Fruit fly (Drosophila melanogaster) S2 (cell line): Measurements from ENCODE around the gene CG1979.

ENCODE experiments used
- CG8478 ChIP-seq: fragments of >200 bp; optimal IDR thresholded peaks from 2 replicates; lab custom pipeline; 2018
- CTCF ChIP-seq, 2 experiments: fragments of >200 bp; optimal IDR thresholded peaks; 2 replicates each; lab custom pipeline; 2018

The CG1979 gene

dm6 chr3R:7060467-7060866 is 6.1 kb downstream of the CG1979 start, which contains the start of gene djl:
Gene djl (plus strand): TSS chr3R:7060767.
- TF ChIP-seq CG8478 (lab: Kevin White, UChicago) (no peak), CTCF (optimal IDR thresholded peaks at IDR 0.05; lab: Kevin White, UChicago) (no peak)

dm6 chr3R:7061875-7062274 is 7.5 kb downstream of the CG1979 start, which contains the start of gene Mst84B:
Gene Mst84B (plus strand): TSS chr3R:7062175.
- TF ChIP-seq CG8478 (lab: Kevin White, UChicago) (no peak), CTCF (optimal IDR thresholded peaks at IDR 0.05; lab: Kevin White, UChicago) (no peak)

- TF ChIP-seq CG8478 (lab: Kevin White, UChicago): no peak
- no peak for TF ChIP-seq CTCF (optimal IDR thresholded peaks at IDR 0.05; lab: Kevin White, UChicago)
Measured at dm6 chr3R:7066267-7066666, 11.9 kb downstream of the CG1979 start.

- TF ChIP-seq CTCF (optimal IDR thresholded peaks at IDR 0.05; lab: Kevin White, UChicago) (peak in 1 of 2 experiments; percentile 13), CG8478 (lab: Kevin White, UChicago) (no peak)
Measured at dm6 chr3R:7067092-7067491, 12.7 kb downstream of the CG1979 start, which contains the start of the genes CG1105 and CG1965. Gene CG1105 (minus strand): TSS chr3R:7067136. Gene CG1965 (plus strand): TSS chr3R:7067401.

dm6 chr3R:7074297-7075114 is 20.1 kb downstream of the CG1979 start, which contains the start of the genes Ufl1 and CG1943:
Gene Ufl1 (minus strand): TSS chr3R:7074452.
Gene CG1943 (plus strand): TSS chr3R:7074859.
- peak; percentile 84 to 87 for TF ChIP-seq CTCF (optimal IDR thresholded peaks at IDR 0.05; lab: Kevin White, UChicago)
- TF ChIP-seq CG8478 (lab: Kevin White, UChicago): no peak

dm6 chr3R:7075115-7075425 is 20.7 kb downstream of the CG1979 start:
- TF ChIP-seq CG8478 (lab: Kevin White, UChicago): no peak

- TF ChIP-seq CG8478 (lab: Kevin White, UChicago) (no peak), CTCF (optimal IDR thresholded peaks at IDR 0.05; lab: Kevin White, UChicago) (no peak)
Measured at dm6 chr3R:7075712-7076183, 21.4 kb downstream of the CG1979 start.

- TF ChIP-seq CG8478 (lab: Kevin White, UChicago) (no peak), CTCF (optimal IDR thresholded peaks at IDR 0.05; lab: Kevin White, UChicago) (no peak)
Measured at dm6 chr3R:7076293-7076981, 22.1 kb downstream of the CG1979 start.

- no peak for TF ChIP-seq CG8478 (lab: Kevin White, UChicago)
- TF ChIP-seq CTCF (optimal IDR thresholded peaks at IDR 0.05; lab: Kevin White, UChicago): no peak
Measured at dm6 chr3R:7079718-7080117, 25.3 kb downstream of the CG1979 start.

dm6 chr3R:7080157-7080916 is 26.0 kb downstream of the CG1979 start, which contains the start of gene Ref1:
Gene Ref1 (minus strand): TSS chr3R:7080387.
- TF ChIP-seq CG8478 (lab: Kevin White, UChicago): no peak
- no peak for TF ChIP-seq CTCF (optimal IDR thresholded peaks at IDR 0.05; lab: Kevin White, UChicago)

dm6 chr3R:7081972-7082371 is 27.6 kb downstream of the CG1979 start, which contains the start of gene Dpck:
Gene Dpck (plus strand): TSS chr3R:7082182.
- TF ChIP-seq CG8478 (lab: Kevin White, UChicago) (no peak), CTCF (optimal IDR thresholded peaks at IDR 0.05; lab: Kevin White, UChicago) (no peak)

- TF ChIP-seq CG8478 (lab: Kevin White, UChicago) (no peak), CTCF (optimal IDR thresholded peaks at IDR 0.05; lab: Kevin White, UChicago) (no peak)
Measured at dm6 chr3R:7083750-7084149, 29.4 kb downstream of the CG1979 start.

- TF ChIP-seq CTCF (optimal IDR thresholded peaks at IDR 0.05; lab: Kevin White, UChicago): no peak
- TF ChIP-seq CG8478 (lab: Kevin White, UChicago): no peak
Measured at dm6 chr3R:7085455-7085854, 31.1 kb downstream of the CG1979 start.

dm6 chr3R:7085983-7086376 is 31.6 kb downstream of the CG1979 start, which contains the start of gene Tailor:
Gene Tailor (minus strand): TSS chr3R:7086083.
- TF ChIP-seq CTCF (optimal IDR thresholded peaks at IDR 0.05; lab: Kevin White, UChicago) (no peak), CG8478 (lab: Kevin White, UChicago) (no peak)
